Worm (Caenorhabditis elegans) whole organism, late embryonic: ENCODE measurements around the gene cpg-1.

Experiments used
- ceh-22 ChIP-seq: sonication (generic microtip); optimal IDR thresholded peaks from 2 replicates; lab custom pipeline; 2017; ENCODE audit warnings: missing biosample characterization, missing genetic modification characterization
- elt-2 ChIP-seq: sonication (generic microtip); optimal IDR thresholded peaks from 2 replicates; lab custom pipeline; 2016; ENCODE audit warnings: missing genetic modification reagents, missing genetic modification characterization, missing compliant biosample characterization
- lin-11 ChIP-seq: fragments of 200-800 bp; sonication (Bioruptor generic); optimal IDR thresholded peaks from 2 replicates; lab custom pipeline; 2018; ENCODE audit warnings: mild to moderate bottlenecking, missing genetic modification characterization, missing compliant biosample characterization
- npax-4 ChIP-seq: sonication (generic microtip); optimal IDR thresholded peaks from 2 replicates; lab custom pipeline; 2016; ENCODE audit warnings: missing genetic modification characterization, missing compliant biosample characterization
- pha-4 ChIP-seq: fragments of 150-350 bp; optimal IDR thresholded peaks from 2 replicates; lab custom pipeline; 2018; ENCODE audit warnings: missing biosample characterization, missing genetic modification reagents, missing genetic modification characterization
- ref-2 ChIP-seq: sonication (generic microtip); optimal IDR thresholded peaks from 2 replicates; lab custom pipeline; 2016; ENCODE audit warnings: missing genetic modification characterization, missing compliant biosample characterization
- sox-4 ChIP-seq: sonication (generic microtip); optimal IDR thresholded peaks from 2 replicates; lab custom pipeline; 2017; ENCODE audit warnings: mild to moderate bottlenecking, missing genetic modification characterization, inconsistent platforms, missing compliant biosample characterization
- ttx-3 ChIP-seq: sonication (generic microtip); optimal IDR thresholded peaks from 2 replicates; lab custom pipeline; 2016; ENCODE audit warnings: missing genetic modification reagents, missing genetic modification characterization, missing compliant biosample characterization
- unc-86 ChIP-seq: sonication (generic microtip); optimal IDR thresholded peaks from 2 replicates; lab custom pipeline; 2016; ENCODE audit warnings: missing genetic modification characterization, missing compliant biosample characterization

ce11 chrIII:4450773-4451423, 38.3 kb upstream of the cpg-1 start:
- TF ChIP-seq pha-4, result no peak
- no peak for TF ChIP-seq ttx-3 (tag; lab: Kevin White, UChicago)
- no peak for TF ChIP-seq elt-2
- no peak for TF ChIP-seq lin-11 (tag; lab: Kevin White, UChicago)
- no peak for TF ChIP-seq ref-2
- TF ChIP-seq sox-4, result no peak
- TF ChIP-seq unc-86 (tag; lab: Kevin White, UChicago), result no peak
- TF ChIP-seq ceh-22 (tag; lab: Kevin White, UChicago), result no peak
- no peak for TF ChIP-seq npax-4
